Fruit fly (Drosophila melanogaster) whole organism, embryonic: Measurements from ENCODE around the gene MtnB.
A peak's percentile ranks its signal among the peaks of the same experiment; 100 is the strongest.

ENCODE experiments used
- ATbp ChIP-seq: fragments of 200-800 bp; sonication (Bioruptor generic); optimal IDR thresholded peaks from 2 replicates; lab custom pipeline; 2017; ENCODE audit warnings: missing biosample characterization, mild to moderate bottlenecking, missing genetic modification characterization, missing genetic modification reagents
- Abd-B ChIP-seq: fragments of 200-800 bp; sonication (Bioruptor generic); optimal IDR thresholded peaks from 2 replicates; lab custom pipeline; 2018; ENCODE audit warnings: missing biosample characterization, mild to moderate bottlenecking, missing genetic modification characterization, moderate library complexity
- BEAF-32 ChIP-seq: fragments of 200-800 bp; sonication (Bioruptor generic); optimal IDR thresholded peaks from 3 replicates; lab custom pipeline; 2017; ENCODE audit warnings: missing biosample characterization, missing genetic modification characterization, mild to moderate bottlenecking, moderate library complexity, missing genetic modification reagents
- CG14441 ChIP-seq: fragments of 200-800 bp; sonication (Bioruptor generic); IDR thresholded peaks from 2 replicates; pipeline ENCODE4 v1.3.6; 2022; ENCODE audit warnings: missing biosample characterization, missing genetic modification characterization
- CG14965 ChIP-seq: fragments of 200-800 bp; sonication (Bioruptor generic); optimal IDR thresholded peaks from 2 replicates; lab custom pipeline; 2016; ENCODE audit warnings: missing biosample characterization, missing genetic modification characterization, borderline replicate concordance
- CG15479 ChIP-seq: fragments of 200-800 bp; sonication (Bioruptor generic); optimal IDR thresholded peaks from 3 replicates; lab custom pipeline; 2019; ENCODE audit warnings: missing biosample characterization, mild to moderate bottlenecking, missing genetic modification characterization, moderate library complexity
- CG17912 ChIP-seq: fragments of 200-800 bp; sonication (Bioruptor generic); optimal IDR thresholded peaks from 2 replicates; lab custom pipeline; 2018; ENCODE audit warnings: missing biosample characterization, mild to moderate bottlenecking, missing genetic modification characterization
- CG2199 ChIP-seq: fragments of 200-800 bp; sonication (Bioruptor generic); IDR thresholded peaks from 3 replicates; pipeline ENCODE4 v1.3.6; 2022; ENCODE audit warnings: missing biosample characterization, missing genetic modification characterization
- CG2875 ChIP-seq: fragments of 200-800 bp; sonication (Bioruptor generic); optimal IDR thresholded peaks from 2 replicates; lab custom pipeline; 2017; ENCODE audit warnings: missing biosample characterization, mild to moderate bottlenecking, missing genetic modification characterization, missing genetic modification reagents
- CG3065 ChIP-seq: fragments of 200-800 bp; sonication (Bioruptor generic); optimal IDR thresholded peaks from 2 replicates; lab custom pipeline; 2016; ENCODE audit warnings: missing biosample characterization, missing genetic modification characterization
- CG31224 ChIP-seq: fragments of 200-800 bp; sonication (Bioruptor generic); IDR thresholded peaks from 2 replicates; pipeline ENCODE4 v1.3.6; 2022; ENCODE audit warnings: missing biosample characterization, missing genetic modification characterization
- CG4820 ChIP-seq: fragments of 200-800 bp; sonication (Bioruptor generic); optimal IDR thresholded peaks from 3 replicates; lab custom pipeline; 2016; ENCODE audit warnings: missing biosample characterization, missing genetic modification characterization
- CG6791 ChIP-seq: fragments of 200-800 bp; sonication (Bioruptor generic); IDR thresholded peaks from 3 replicates; pipeline ENCODE4 v1.3.6; 2022; ENCODE audit warnings: missing biosample characterization, missing genetic modification characterization; ENCODE audit not compliant: partially characterized antibody
- CG8388 ChIP-seq: fragments of 200-800 bp; sonication (Bioruptor generic); optimal IDR thresholded peaks from 2 replicates; lab custom pipeline; 2019; ENCODE audit warnings: missing biosample characterization, mild to moderate bottlenecking, missing genetic modification characterization, moderate library complexity
- CG8765 ChIP-seq: fragments of 200-800 bp; sonication (Bioruptor generic); IDR thresholded peaks from 2 replicates; pipeline ENCODE4 v1.3.6; 2022; ENCODE audit warnings: missing biosample characterization, missing genetic modification characterization
- CG9437 ChIP-seq: fragments of 200-800 bp; sonication (Bioruptor generic); optimal IDR thresholded peaks from 2 replicates; lab custom pipeline; 2018; ENCODE audit warnings: missing biosample characterization, mild to moderate bottlenecking, missing genetic modification characterization
- CG9876 ChIP-seq: fragments of 200-800 bp; sonication (Bioruptor generic); optimal IDR thresholded peaks from 2 replicates; lab custom pipeline; 2016; ENCODE audit warnings: missing biosample characterization, missing genetic modification characterization
- CrebB ChIP-seq: fragments of 200-800 bp; sonication (Bioruptor generic); optimal IDR thresholded peaks from 3 replicates; lab custom pipeline; 2018; ENCODE audit warnings: missing biosample characterization, mild to moderate bottlenecking, missing genetic modification characterization
- Drgx ChIP-seq: fragments of 200-800 bp; sonication (Bioruptor generic); IDR thresholded peaks from 2 replicates; pipeline ENCODE4 v1.3.6; 2022; ENCODE audit warnings: missing biosample characterization, missing genetic modification characterization
- Ets65A ChIP-seq: fragments of 200-800 bp; sonication (Bioruptor generic); peaks from one replicate; lab custom pipeline; 2016; ENCODE audit warnings: missing biosample characterization, missing genetic modification characterization
- Hmx ChIP-seq: fragments of 200-800 bp; sonication (Bioruptor generic); optimal IDR thresholded peaks from 2 replicates; lab custom pipeline; 2016; ENCODE audit warnings: missing biosample characterization, missing genetic modification characterization
- Hr78 ChIP-seq, 2 experiments: fragments of 200-800 bp in 1 of 2; fragments of >200 bp in 1 of 2; sonication (Bioruptor generic) in 1 of 2; optimal IDR thresholded peaks; 2 replicates each; lab custom pipeline; 2017 to 2019; ENCODE audit warnings: missing biosample characterization in 2 of 2, missing genetic modification characterization in 2 of 2, mild to moderate bottlenecking in 1 of 2, moderate library complexity in 1 of 2
- Kr ChIP-seq: fragments of 200-800 bp; sonication (Bioruptor generic); optimal IDR thresholded peaks from 2 replicates; lab custom pipeline; 2017; ENCODE audit warnings: missing biosample characterization, mild to moderate bottlenecking, missing genetic modification characterization
- Meics ChIP-seq: fragments of 200-800 bp; sonication (Bioruptor generic); optimal IDR thresholded peaks from 2 replicates; lab custom pipeline; 2017; ENCODE audit warnings: missing biosample characterization, mild to moderate bottlenecking, missing genetic modification characterization
- NfI ChIP-seq: fragments of 200-800 bp; sonication (Bioruptor generic); optimal IDR thresholded peaks from 3 replicates; lab custom pipeline; 2018; ENCODE audit warnings: missing biosample characterization, mild to moderate bottlenecking, missing genetic modification characterization, moderate library complexity
- Optix ChIP-seq: fragments of 200-800 bp; sonication (Bioruptor generic); IDR thresholded peaks from 3 replicates; pipeline ENCODE4 v1.3.6; 2022; ENCODE audit warnings: missing biosample characterization, missing genetic modification characterization
- Sox102F ChIP-seq: fragments of 200-800 bp; sonication (Bioruptor generic); optimal IDR thresholded peaks from 2 replicates; lab custom pipeline; 2018; ENCODE audit warnings: missing biosample characterization, mild to moderate bottlenecking, missing genetic modification characterization, moderate library complexity
- Sry-β ChIP-seq: fragments of 200-800 bp; sonication (Bioruptor generic); optimal IDR thresholded peaks from 2 replicates; lab custom pipeline; 2018; ENCODE audit warnings: missing biosample characterization, mild to moderate bottlenecking, missing genetic modification characterization, moderate library complexity
- Ssrp ChIP-seq: fragments of 200-800 bp; sonication (Bioruptor generic); optimal IDR thresholded peaks from 2 replicates; lab custom pipeline; 2018; ENCODE audit warnings: missing biosample characterization, mild to moderate bottlenecking, missing genetic modification characterization, moderate library complexity
- amos ChIP-seq: fragments of 200-800 bp; sonication (Bioruptor generic); IDR thresholded peaks from 2 replicates; pipeline ENCODE4 v1.3.6; 2022; ENCODE audit warnings: missing biosample characterization, missing genetic modification characterization; ENCODE audit not compliant: partially characterized antibody
- bab2 ChIP-seq: fragments of 200-800 bp; sonication (Bioruptor generic); optimal IDR thresholded peaks from 2 replicates; lab custom pipeline; 2016; ENCODE audit warnings: missing biosample characterization, missing genetic modification characterization
- bigmax ChIP-seq: fragments of 200-800 bp; sonication (Bioruptor generic); optimal IDR thresholded peaks from 2 replicates; lab custom pipeline; 2018; ENCODE audit warnings: missing biosample characterization, mild to moderate bottlenecking, missing genetic modification characterization
- bsh ChIP-seq, 2 experiments: fragments of 200-800 bp; sonication (Bioruptor generic); optimal IDR thresholded peaks; 2 replicates each; lab custom pipeline; 2017 to 2018; ENCODE audit warnings: mild to moderate bottlenecking in 2 of 2, missing biosample characterization in 2 of 2, missing genetic modification characterization in 2 of 2, moderate library complexity in 1 of 2
- chif ChIP-seq, 2 experiments: fragments of 200-800 bp; sonication (Bioruptor generic); optimal IDR thresholded peaks; 3 replicates each; lab custom pipeline; 2016; ENCODE audit warnings: missing biosample characterization in 2 of 2, missing genetic modification characterization in 2 of 2
- croc ChIP-seq: fragments of 200-800 bp; sonication (Bioruptor generic); conservative IDR thresholded peaks from 3 replicates; pipeline ENCODE4 v1.3.6; 2022; ENCODE audit warnings: missing biosample characterization, missing genetic modification characterization
- crp ChIP-seq, 2 experiments: fragments of 200-800 bp; sonication (Bioruptor generic); optimal IDR thresholded peaks; 2 replicates in 1 of 2; 3 replicates in 1 of 2; lab custom pipeline; 2017; ENCODE audit warnings: missing biosample characterization in 2 of 2, missing genetic modification characterization in 2 of 2, mild to moderate bottlenecking in 1 of 2, moderate library complexity in 1 of 2
- emc ChIP-seq: fragments of 200-800 bp; sonication (Bioruptor generic); optimal IDR thresholded peaks from 2 replicates; lab custom pipeline; 2016; ENCODE audit warnings: missing biosample characterization, missing genetic modification characterization
- gt ChIP-seq: fragments of 200-800 bp; sonication (Bioruptor generic); IDR thresholded peaks from 2 replicates; pipeline ENCODE4 v1.3.6; 2022; ENCODE audit warnings: missing biosample characterization, missing genetic modification characterization
- hbn ChIP-seq: fragments of 200-800 bp; sonication (Bioruptor generic); IDR thresholded peaks from 2 replicates; pipeline ENCODE4 v1.3.6; 2022; ENCODE audit warnings: missing biosample characterization, missing genetic modification characterization; ENCODE audit not compliant: partially characterized antibody
- hth ChIP-seq: fragments of >200 bp; optimal IDR thresholded peaks from 2 replicates; lab custom pipeline; 2017; ENCODE audit warnings: inconsistent platforms
- klu ChIP-seq: fragments of 200-800 bp; sonication (Bioruptor generic); IDR thresholded peaks from 2 replicates; pipeline ENCODE4 v1.3.6; 2022; ENCODE audit warnings: missing biosample characterization, missing genetic modification characterization
- odd ChIP-seq: fragments of 200-800 bp; sonication (Bioruptor generic); optimal IDR thresholded peaks from 2 replicates; lab custom pipeline; 2017; ENCODE audit warnings: missing biosample characterization, mild to moderate bottlenecking, missing genetic modification characterization
- p53 ChIP-seq: fragments of 200-800 bp; sonication (Bioruptor generic); optimal IDR thresholded peaks from 2 replicates; lab custom pipeline; 2016; ENCODE audit warnings: missing biosample characterization, missing genetic modification characterization
- salm ChIP-seq: fragments of 200-800 bp; sonication (Bioruptor generic); optimal IDR thresholded peaks from 2 replicates; lab custom pipeline; 2018; ENCODE audit warnings: missing biosample characterization, mild to moderate bottlenecking, missing genetic modification characterization
- sqz ChIP-seq: fragments of 200-800 bp; sonication (Bioruptor generic); optimal IDR thresholded peaks from 3 replicates; lab custom pipeline; 2018; ENCODE audit warnings: missing biosample characterization, mild to moderate bottlenecking, missing genetic modification characterization
- tin ChIP-seq: fragments of 200-800 bp; sonication (Bioruptor generic); optimal IDR thresholded peaks from 3 replicates; lab custom pipeline; 2016; ENCODE audit warnings: missing biosample characterization, missing genetic modification characterization
- unc-4 ChIP-seq: fragments of 200-800 bp; sonication (Bioruptor generic); IDR thresholded peaks from 2 replicates; pipeline ENCODE4 v1.3.6; 2022; ENCODE audit warnings: missing biosample characterization, missing genetic modification characterization; ENCODE audit not compliant: partially characterized antibody
- zen2 ChIP-seq: fragments of 200-800 bp; sonication (Bioruptor generic); IDR thresholded peaks from 3 replicates; pipeline ENCODE4 v1.3.6; 2022; ENCODE audit warnings: missing biosample characterization, missing genetic modification characterization; ENCODE audit not compliant: partially characterized antibody

The MtnB gene

dm6 chr3R:20549855-20550603, 46.5 kb upstream of the MtnB start (continued):
- TF ChIP-seq sqz (GFP tag; lab: Kevin White, UChicago) (peak; percentile 69), Optix (GFP tag; lab: Robert Waterston, UW) (peak; percentile 78), tin (GFP tag; lab: Kevin White, UChicago) (peak; percentile 85), CG6791 (GFP tag; lab: Robert Waterston, UW) (0 out of 3 replicates have a peak, but pooled peaks have one; percentile 5), salm (tag; lab: Kevin White, UChicago) (peak; percentile 74), NfI (GFP tag; lab: Kevin White, UChicago) (peak; percentile 88), zen2 (GFP tag; lab: Robert Waterston, UW) (no peak), Abd-B (GFP tag; lab: Kevin White, UChicago) (peak; percentile 86), unc-4 (no peak), Hmx (no peak), klu (peak; percentile 71), Drgx (GFP tag; lab: Robert Waterston, UW) (peak; percentile 78), CG9876 (GFP tag; lab: Kevin White, UChicago) (no peak), Sox102F (peak; percentile 84), CG8388 (GFP tag; lab: Kevin White, UChicago) (peak; percentile 86), Ssrp (tag; lab: Kevin White, UChicago) (peak; percentile 89), CG4820 (GFP tag; lab: Kevin White, UChicago) (peak; percentile 86), Kr (GFP tag; lab: Kevin White, UChicago) (no peak), Sry-β (GFP tag; lab: Kevin White, UChicago) (no peak), CG15479 (GFP tag; lab: Kevin White, UChicago) (no peak), Hr78 (GFP tag; optimal IDR thresholded peaks at IDR 0.05; lab: Kevin White, UChicago) (peak in 1 of 2 experiments; percentile 58), odd (GFP tag; lab: Kevin White, UChicago) (peak; percentile 81), CG14441 (GFP tag; lab: Robert Waterston, UW) (peak; percentile 80), CrebB (tag; lab: Kevin White, UChicago) (peak; percentile 48), bsh (GFP tag; optimal IDR thresholded peaks at IDR 0.05; lab: Kevin White, UChicago) (peak; percentile 76 to 91), CG17912 (no peak), chif (GFP tag; optimal IDR thresholded peaks at IDR 0.05; lab: Kevin White, UChicago) (peak in 1 of 2 experiments; percentile 52), CG3065 (GFP tag; lab: Kevin White, UChicago) (peak; percentile 56), hth (lab: Kevin White, UChicago) (no peak), CG2199 (GFP tag; lab: Robert Waterston, UW) (no peak; the same call in 2 of the 3 replicates), CG8765 (GFP tag; lab: Robert Waterston, UW) (no peak; the same call in 1 of the 2 replicates), CG2875 (GFP tag; lab: Kevin White, UChicago) (peak; percentile 65), gt (peak; percentile 40; the same call in 1 of the 2 replicates), p53 (GFP tag; lab: Kevin White, UChicago) (no peak), BEAF-32 (GFP tag; lab: Kevin White, UChicago) (no peak), CG31224 (GFP tag; lab: Robert Waterston, UW) (peak; percentile 67; the same call in 1 of the 2 replicates), Meics (peak; percentile 88), CG14965 (GFP tag; lab: Kevin White, UChicago) (no peak), crp (GFP tag; optimal IDR thresholded peaks at IDR 0.05; lab: Kevin White, UChicago) (peak in 1 of 2 experiments; percentile 21), Ets65A (GFP tag; lab: Kevin White, UChicago) (peak; percentile 95), ATbp (GFP tag; lab: Kevin White, UChicago) (peak; percentile 81), croc (GFP tag; lab: Robert Waterston, UW) (peak; percentile 79), bigmax (GFP tag; lab: Kevin White, UChicago) (no peak), amos (peak; percentile 32; the same call in 1 of the 2 replicates), hbn (no peak), CG9437 (GFP tag; lab: Kevin White, UChicago) (peak; percentile 71), emc (GFP tag; lab: Kevin White, UChicago) (no peak), bab2 (GFP tag; lab: Kevin White, UChicago) (peak; percentile 5)
